Fruit fly (Drosophila melanogaster) whole organism, embryonic: Measurements from ENCODE around the gene CG46270.
A peak's percentile ranks its signal among the peaks of the same experiment; 100 is the strongest.

Source experiments
- Adf1 ChIP-seq: fragments of 200-800 bp; sonication (Bioruptor generic); IDR thresholded peaks from 2 replicates; pipeline ENCODE4 v1.3.6; 2022; ENCODE audit warnings: missing biosample characterization, missing genetic modification characterization
- Aef1 ChIP-seq: fragments of 200-800 bp; sonication (Bioruptor generic); IDR thresholded peaks from 3 replicates; pipeline ENCODE4 v1.3.6; 2022; ENCODE audit warnings: missing biosample characterization, missing genetic modification characterization
- Atf3 ChIP-seq: fragments of 200-800 bp; sonication (Bioruptor generic); optimal IDR thresholded peaks from 3 replicates; lab custom pipeline; 2016; ENCODE audit warnings: missing biosample characterization, missing genetic modification characterization
- Atf6 ChIP-seq: fragments of 200-800 bp; sonication (Bioruptor generic); IDR thresholded peaks from 2 replicates; pipeline ENCODE4 v1.3.6; 2022; ENCODE audit warnings: missing biosample characterization, missing genetic modification characterization
- Bdp1 ChIP-seq: fragments of 200-800 bp; sonication (Bioruptor generic); optimal IDR thresholded peaks from 3 replicates; lab custom pipeline; 2016; ENCODE audit warnings: missing biosample characterization, missing genetic modification characterization
- CG10209 ChIP-seq: fragments of 200-800 bp; sonication (Bioruptor generic); optimal IDR thresholded peaks from 3 replicates; lab custom pipeline; 2017; ENCODE audit warnings: missing biosample characterization, mild to moderate bottlenecking, missing genetic modification characterization, missing genetic modification reagents
- CG10274 ChIP-seq: fragments of 200-800 bp; sonication (Bioruptor generic); optimal IDR thresholded peaks from 3 replicates; lab custom pipeline; 2017; ENCODE audit warnings: missing biosample characterization, mild to moderate bottlenecking, missing genetic modification characterization
- CG10431 ChIP-seq: fragments of 200-800 bp; sonication (Bioruptor generic); optimal IDR thresholded peaks from 3 replicates; lab custom pipeline; 2018; ENCODE audit warnings: missing biosample characterization, mild to moderate bottlenecking, missing genetic modification characterization
- CG11504 ChIP-seq: fragments of 200-800 bp; sonication (Bioruptor generic); optimal IDR thresholded peaks from 3 replicates; lab custom pipeline; 2019; ENCODE audit warnings: missing biosample characterization, mild to moderate bottlenecking, missing genetic modification characterization, moderate library complexity
- CG14050 ChIP-seq: fragments of 200-800 bp; sonication (Bioruptor generic); IDR thresholded peaks from 3 replicates; pipeline ENCODE4 v1.3.6; 2022; ENCODE audit warnings: missing biosample characterization, missing genetic modification characterization
- CG14965 ChIP-seq: fragments of 200-800 bp; sonication (Bioruptor generic); optimal IDR thresholded peaks from 2 replicates; lab custom pipeline; 2016; ENCODE audit warnings: missing biosample characterization, missing genetic modification characterization, borderline replicate concordance
- CG15514 ChIP-seq: fragments of 200-800 bp; sonication (Bioruptor generic); optimal IDR thresholded peaks from 3 replicates; lab custom pipeline; 2017; ENCODE audit warnings: missing biosample characterization, missing genetic modification characterization, mild to moderate bottlenecking, moderate library complexity, missing genetic modification reagents
- CG16815 ChIP-seq: fragments of 200-800 bp; sonication (Bioruptor generic); optimal IDR thresholded peaks from 3 replicates; lab custom pipeline; 2017; ENCODE audit warnings: missing biosample characterization, mild to moderate bottlenecking, missing genetic modification characterization
- CG2120 ChIP-seq: fragments of 200-800 bp; sonication (Bioruptor generic); optimal IDR thresholded peaks from 3 replicates; lab custom pipeline; 2016; ENCODE audit warnings: missing biosample characterization, missing genetic modification characterization
- CG2202 ChIP-seq: fragments of 200-800 bp; sonication (Bioruptor generic); optimal IDR thresholded peaks from 2 replicates; lab custom pipeline; 2018; ENCODE audit warnings: missing biosample characterization, mild to moderate bottlenecking, missing genetic modification characterization
- CG32532 ChIP-seq: fragments of 200-800 bp; sonication (Bioruptor generic); IDR thresholded peaks from 2 replicates; pipeline ENCODE4 v1.3.6; 2022; ENCODE audit warnings: missing biosample characterization, missing genetic modification characterization
- CG3995 ChIP-seq: fragments of 200-800 bp; sonication (Bioruptor generic); optimal IDR thresholded peaks from 3 replicates; lab custom pipeline; 2016; ENCODE audit warnings: missing biosample characterization, missing genetic modification characterization
- CG4404 ChIP-seq: fragments of 200-800 bp; sonication (Bioruptor generic); IDR thresholded peaks from 2 replicates; pipeline ENCODE4 v1.3.6; 2022; ENCODE audit warnings: missing biosample characterization, missing genetic modification characterization
- CG6654 ChIP-seq: fragments of 200-800 bp; sonication (Bioruptor generic); optimal IDR thresholded peaks from 2 replicates; lab custom pipeline; 2017; ENCODE audit warnings: missing biosample characterization, mild to moderate bottlenecking, missing genetic modification characterization
- CG6689 ChIP-seq: fragments of 200-800 bp; sonication (Bioruptor generic); IDR thresholded peaks from 2 replicates; pipeline ENCODE4 v1.3.6; 2022; ENCODE audit warnings: missing biosample characterization, missing genetic modification characterization
- CG7987 ChIP-seq: fragments of 200-800 bp; sonication (Bioruptor generic); optimal IDR thresholded peaks from 2 replicates; lab custom pipeline; 2018; ENCODE audit warnings: missing biosample characterization, mild to moderate bottlenecking, missing genetic modification characterization, moderate library complexity
- CG8924 ChIP-seq: fragments of 200-800 bp; optimal IDR thresholded peaks from 3 replicates; lab custom pipeline; 2019; ENCODE audit warnings: missing biosample characterization, mild to moderate bottlenecking, missing genetic modification characterization, moderate library complexity
- CG9727 ChIP-seq: fragments of 200-800 bp; sonication (Bioruptor generic); optimal IDR thresholded peaks from 3 replicates; lab custom pipeline; 2017; ENCODE audit warnings: missing biosample characterization, mild to moderate bottlenecking, missing genetic modification characterization
- Dbx ChIP-seq: fragments of 200-800 bp; sonication (Bioruptor generic); IDR thresholded peaks from 3 replicates; pipeline ENCODE4 v1.3.6; 2022; ENCODE audit warnings: missing biosample characterization, missing genetic modification characterization
- Dek ChIP-seq: fragments of 200-800 bp; sonication (Bioruptor generic); optimal IDR thresholded peaks from 3 replicates; lab custom pipeline; 2019; ENCODE audit warnings: missing biosample characterization, mild to moderate bottlenecking, missing genetic modification characterization, moderate library complexity
- Eip74EF ChIP-seq, 2 experiments: fragments of 200-800 bp in 1 of 2; fragments of >200 bp in 1 of 2; sonication (Bioruptor generic) in 1 of 2; optimal IDR thresholded peaks; 2 replicates each; lab custom pipeline; 2017 to 2019; ENCODE audit warnings: missing biosample characterization in 2 of 2, missing genetic modification characterization in 2 of 2, mild to moderate bottlenecking in 1 of 2, moderate library complexity in 1 of 2
- Ets65A ChIP-seq: fragments of 200-800 bp; sonication (Bioruptor generic); peaks from one replicate; lab custom pipeline; 2016; ENCODE audit warnings: missing biosample characterization, missing genetic modification characterization
- Fer1 ChIP-seq: fragments of 200-800 bp; sonication (Bioruptor generic); optimal IDR thresholded peaks from 2 replicates; lab custom pipeline; 2017; ENCODE audit warnings: missing biosample characterization, mild to moderate bottlenecking, missing genetic modification characterization
- HLH4C ChIP-seq: fragments of 200-800 bp; sonication (Bioruptor generic); IDR thresholded peaks from 3 replicates; pipeline ENCODE4 v1.3.6; 2022; ENCODE audit warnings: missing biosample characterization, missing genetic modification characterization; ENCODE audit not compliant: partially characterized antibody
- Hr39 ChIP-seq: fragments of >200 bp; optimal IDR thresholded peaks from 2 replicates; lab custom pipeline; 2017
- MTF-1 ChIP-seq: fragments of 200-800 bp; sonication (Bioruptor generic); optimal IDR thresholded peaks from 2 replicates; lab custom pipeline; 2018; ENCODE audit warnings: missing biosample characterization, mild to moderate bottlenecking, missing genetic modification characterization, borderline replicate concordance
- Nf-YA ChIP-seq: fragments of 200-800 bp; sonication (Bioruptor generic); IDR thresholded peaks from 2 replicates; pipeline ENCODE4 v1.3.6; 2022; ENCODE audit warnings: missing biosample characterization, missing genetic modification characterization
- Optix ChIP-seq: fragments of 200-800 bp; sonication (Bioruptor generic); IDR thresholded peaks from 3 replicates; pipeline ENCODE4 v1.3.6; 2022; ENCODE audit warnings: missing biosample characterization, missing genetic modification characterization
- Pdp1 ChIP-seq, 2 experiments: fragments of 200-800 bp; sonication (Bioruptor generic); optimal IDR thresholded peaks; 3 replicates each; lab custom pipeline; 2016; ENCODE audit warnings: missing biosample characterization in 2 of 2, missing genetic modification characterization in 2 of 2, mild to moderate bottlenecking in 1 of 2, moderate library complexity in 1 of 2
- Rx ChIP-seq: fragments of 200-800 bp; sonication (Bioruptor generic); IDR thresholded peaks from 2 replicates; pipeline ENCODE4 v1.3.6; 2022; ENCODE audit warnings: missing biosample characterization, missing genetic modification characterization
- Sry-β ChIP-seq: fragments of 200-800 bp; sonication (Bioruptor generic); optimal IDR thresholded peaks from 2 replicates; lab custom pipeline; 2018; ENCODE audit warnings: missing biosample characterization, mild to moderate bottlenecking, missing genetic modification characterization, moderate library complexity
- chinmo ChIP-seq: fragments of 200-800 bp; sonication (Bioruptor generic); IDR thresholded peaks from 4 replicates; pipeline ENCODE4 v1.3.6; 2022; ENCODE audit warnings: missing biosample characterization, missing genetic modification characterization; ENCODE audit not compliant: partially characterized antibody
- ems ChIP-seq: fragments of 200-800 bp; sonication (Bioruptor generic); optimal IDR thresholded peaks from 3 replicates; lab custom pipeline; 2016; ENCODE audit warnings: missing biosample characterization, missing genetic modification characterization
- kah ChIP-seq: fragments of 200-800 bp; sonication (Bioruptor generic); optimal IDR thresholded peaks from 2 replicates; lab custom pipeline; 2018; ENCODE audit warnings: missing biosample characterization, mild to moderate bottlenecking, missing genetic modification characterization
- maf-S ChIP-seq: fragments of 200-800 bp; sonication (Bioruptor generic); optimal IDR thresholded peaks from 2 replicates; lab custom pipeline; 2016; ENCODE audit warnings: missing biosample characterization, missing genetic modification characterization
- nom ChIP-seq: fragments of 200-800 bp; sonication (Bioruptor generic); optimal IDR thresholded peaks from 2 replicates; lab custom pipeline; 2017; ENCODE audit warnings: missing biosample characterization, missing genetic modification characterization, mild to moderate bottlenecking, moderate library complexity, missing genetic modification reagents
- rib ChIP-seq: fragments of 200-800 bp; sonication (Bioruptor generic); IDR thresholded peaks from 2 replicates; pipeline ENCODE4 v1.3.6; 2022; ENCODE audit warnings: missing biosample characterization, missing genetic modification characterization
- sima ChIP-seq: fragments of 200-800 bp; sonication (Bioruptor generic); optimal IDR thresholded peaks from 2 replicates; lab custom pipeline; 2016; ENCODE audit warnings: missing biosample characterization, missing genetic modification characterization
- slbo ChIP-seq: fragments of 200-800 bp; sonication (Bioruptor generic); IDR thresholded peaks from 2 replicates; pipeline ENCODE4 v1.3.6; 2022; ENCODE audit warnings: missing biosample characterization, missing genetic modification characterization
- slp2 ChIP-seq: fragments of 200-800 bp; sonication (Bioruptor generic); optimal IDR thresholded peaks from 2 replicates; lab custom pipeline; 2016; ENCODE audit warnings: missing biosample characterization, missing genetic modification characterization
- tin ChIP-seq: fragments of 200-800 bp; sonication (Bioruptor generic); optimal IDR thresholded peaks from 3 replicates; lab custom pipeline; 2016; ENCODE audit warnings: missing biosample characterization, missing genetic modification characterization
- vfl ChIP-seq: fragments of 200-800 bp; sonication (Bioruptor generic); optimal IDR thresholded peaks from 2 replicates; lab custom pipeline; 2016; ENCODE audit warnings: missing biosample characterization, missing genetic modification characterization
- wek ChIP-seq: fragments of 200-800 bp; sonication (Bioruptor generic); optimal IDR thresholded peaks from 3 replicates; lab custom pipeline; 2018; ENCODE audit warnings: missing biosample characterization, mild to moderate bottlenecking, missing genetic modification characterization, moderate library complexity
- zfh1 ChIP-seq: fragments of 200-800 bp; sonication (Bioruptor generic); IDR thresholded peaks from 3 replicates; pipeline ENCODE4 v1.3.6; 2022; ENCODE audit warnings: missing biosample characterization, missing genetic modification characterization

CG46270 gene

dm6 chr3R:10412550-10413459, 15.4 kb downstream of the CG46270 start, which contains the start of the genes Irp-1B and Rrp46 (continued):
- TF ChIP-seq HLH4C (peak; percentile 99), ems (GFP tag; lab: Kevin White, UChicago) (no peak), Adf1 (no peak), nom (GFP tag; lab: Kevin White, UChicago) (peak; percentile 76), Fer1 (GFP tag; lab: Kevin White, UChicago) (no peak), Bdp1 (GFP tag; lab: Kevin White, UChicago) (no peak), CG10209 (peak; percentile 14), vfl (GFP tag; lab: Kevin White, UChicago) (no peak), CG2202 (tag; lab: Kevin White, UChicago) (no peak), CG4404 (no peak), Atf6 (no peak), kah (no peak), CG6654 (GFP tag; lab: Kevin White, UChicago) (no peak), CG8924 (tag; lab: Kevin White, UChicago) (no peak), CG11504 (tag; lab: Kevin White, UChicago) (peak; percentile 26), Hr39 (lab: Kevin White, UChicago) (no peak), Aef1 (GFP tag; lab: Robert Waterston, UW) (no peak), CG6689 (GFP tag; lab: Robert Waterston, UW) (peak; percentile 24; the same call in 1 of the 2 replicates), zfh1 (GFP tag; lab: Robert Waterston, UW) (0 out of 3 replicates have a peak, but pooled peaks have one; percentile 10), slbo (GFP tag; lab: Robert Waterston, UW) (no peak), Nf-YA (GFP tag; lab: Robert Waterston, UW) (no peak), sima (GFP tag; lab: Kevin White, UChicago) (no peak), tin (no peak), CG16815 (GFP tag; lab: Kevin White, UChicago) (no peak), MTF-1 (GFP tag; lab: Kevin White, UChicago) (no peak), Ets65A (GFP tag; lab: Kevin White, UChicago) (peak; percentile 47), CG10274 (GFP tag; lab: Kevin White, UChicago) (no peak), CG3995 (GFP tag; lab: Kevin White, UChicago) (no peak), CG9727 (GFP tag; lab: Kevin White, UChicago) (no peak), Rx (GFP tag; lab: Robert Waterston, UW) (no peak), Optix (GFP tag; lab: Robert Waterston, UW) (no peak), Dbx (GFP tag; lab: Robert Waterston, UW) (no peak), slp2 (GFP tag; lab: Kevin White, UChicago) (no peak), Eip74EF (GFP tag; optimal IDR thresholded peaks at IDR 0.05; lab: Kevin White, UChicago) (no peak), CG7987 (GFP tag; lab: Kevin White, UChicago) (no peak), maf-S (GFP tag; lab: Kevin White, UChicago) (no peak), Atf3 (GFP tag; lab: Kevin White, UChicago) (no peak), Pdp1 (GFP tag; optimal IDR thresholded peaks at IDR 0.05; lab: Kevin White, UChicago) (peak in 1 of 2 experiments; percentile 77), rib (GFP tag; lab: Robert Waterston, UW) (no peak), CG32532 (GFP tag; lab: Robert Waterston, UW) (no peak), CG14050 (no peak), CG14965 (GFP tag; lab: Kevin White, UChicago) (no peak), wek (no peak), Dek (tag; lab: Kevin White, UChicago) (no peak), chinmo (GFP tag; lab: Robert Waterston, UW) (peak; percentile 97), CG2120 (peak; percentile 1), CG15514 (GFP tag; lab: Kevin White, UChicago) (peak; percentile 79), CG10431 (no peak), Sry-β (GFP tag; lab: Kevin White, UChicago) (no peak)
